Fruit fly (Drosophila melanogaster): ENCODE results near the gene SmB.

DNA sequence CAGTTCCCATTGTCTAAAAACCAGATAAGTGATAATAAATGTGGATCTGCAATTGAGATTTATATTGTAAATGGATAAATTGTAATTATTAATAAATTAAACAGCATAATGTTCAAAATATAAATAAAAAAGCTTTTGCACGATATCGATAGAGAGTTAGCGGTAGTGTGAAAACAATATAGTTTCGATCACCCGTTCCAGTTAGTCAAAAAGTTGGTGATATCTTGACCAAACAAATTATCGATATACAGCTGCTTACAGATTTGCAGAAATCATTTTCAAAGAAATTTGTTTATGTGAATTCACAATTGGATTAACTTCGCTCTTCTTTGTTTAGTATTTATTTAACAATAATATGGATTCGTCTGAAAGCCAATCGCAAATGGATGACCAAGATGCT is 12.7 kb upstream of the SmB start, which contains the start of gene Nse4:
- TF ChIP-seq CTCF (optimal IDR thresholded peaks at IDR 0.05) (no peak), CG8478 (optimal IDR thresholded peaks at IDR 0.05) (no peak)
